Fruit fly (Drosophila melanogaster): Measurements from ENCODE around the gene SMC1.

The SMC1 gene

DNA sequence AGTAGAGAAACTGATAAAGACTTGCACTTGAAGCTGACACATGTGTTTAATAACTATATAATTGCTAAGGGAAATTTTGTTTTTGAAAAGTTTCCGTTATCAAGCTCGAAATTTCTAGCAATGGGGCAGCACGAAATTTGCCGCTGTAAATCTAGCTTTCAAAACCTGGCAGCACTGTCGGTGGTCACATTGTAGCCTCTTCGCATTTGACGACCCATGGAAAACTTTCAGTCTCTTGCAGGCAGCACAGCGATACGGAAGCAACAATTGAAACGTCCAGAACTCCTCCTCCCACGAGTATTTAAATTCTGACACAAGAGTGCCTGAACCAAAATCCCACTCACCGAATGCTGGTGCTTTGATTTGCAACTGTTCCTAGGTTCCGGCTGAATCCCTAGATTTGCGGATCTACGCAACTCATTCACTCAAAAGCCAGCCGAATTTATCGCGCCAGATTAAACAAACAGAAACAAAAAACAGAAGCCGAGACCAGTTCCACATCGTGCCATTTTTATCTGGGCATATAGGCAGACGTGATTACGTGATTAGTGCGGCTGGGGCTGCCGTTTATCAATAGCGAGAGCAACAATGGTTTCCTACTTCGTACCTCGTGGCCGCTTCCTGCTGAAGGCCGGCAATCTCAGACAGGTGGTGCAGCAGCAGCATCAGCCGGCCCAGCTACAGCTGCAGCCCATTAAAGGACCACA lies 6.5 kb upstream of the SMC1 start:
- TF ChIP-seq usp (GFP tag; optimal IDR thresholded peaks at IDR 0.05) = no peak
- no peak for TF ChIP-seq Dll (optimal IDR thresholded peaks at IDR 0.05)
- no peak for TF ChIP-seq psq (optimal IDR thresholded peaks at IDR 0.05)
- TF ChIP-seq pan (optimal IDR thresholded peaks at IDR 0.05) = no peak
- no peak for TF ChIP-seq EcR (GFP tag; optimal IDR thresholded peaks at IDR 0.05)
- TF ChIP-seq CG8478 (optimal IDR thresholded peaks at IDR 0.05) = no peak

DNA sequence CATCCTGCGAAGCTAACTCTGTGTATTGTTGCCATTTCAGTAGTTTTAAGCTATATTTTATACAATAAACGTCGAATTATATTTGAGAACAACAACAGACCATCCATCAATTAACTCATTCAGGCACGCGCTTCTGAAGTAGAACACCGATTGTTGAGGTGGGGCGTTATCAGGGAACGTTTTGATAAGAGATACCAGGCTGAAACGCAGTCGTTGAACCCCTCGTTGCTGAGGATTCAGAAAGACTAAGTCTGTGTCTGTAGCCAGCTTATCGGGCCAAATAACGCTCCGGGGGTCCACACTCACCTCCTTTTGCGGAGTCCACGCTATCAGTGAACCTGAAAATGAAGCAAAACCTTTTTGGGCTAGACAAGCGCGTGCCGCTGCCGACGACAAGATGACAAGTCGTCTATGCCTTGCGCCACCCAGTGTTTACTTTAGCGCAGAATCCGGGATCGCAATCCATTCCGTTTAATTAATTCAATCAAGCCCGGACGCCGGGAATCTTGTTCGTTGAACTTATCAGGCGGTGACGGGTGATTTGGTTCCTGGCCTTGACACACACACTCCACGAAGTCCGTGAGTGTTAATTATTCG lies 4.5 kb upstream of the SMC1 start:
- TF ChIP-seq usp (GFP tag; optimal IDR thresholded peaks at IDR 0.05) (no peak), pan (optimal IDR thresholded peaks at IDR 0.05) (no peak), EcR (GFP tag; optimal IDR thresholded peaks at IDR 0.05) (no peak), psq (optimal IDR thresholded peaks at IDR 0.05) (no peak), Dll (optimal IDR thresholded peaks at IDR 0.05) (no peak)

DNA sequence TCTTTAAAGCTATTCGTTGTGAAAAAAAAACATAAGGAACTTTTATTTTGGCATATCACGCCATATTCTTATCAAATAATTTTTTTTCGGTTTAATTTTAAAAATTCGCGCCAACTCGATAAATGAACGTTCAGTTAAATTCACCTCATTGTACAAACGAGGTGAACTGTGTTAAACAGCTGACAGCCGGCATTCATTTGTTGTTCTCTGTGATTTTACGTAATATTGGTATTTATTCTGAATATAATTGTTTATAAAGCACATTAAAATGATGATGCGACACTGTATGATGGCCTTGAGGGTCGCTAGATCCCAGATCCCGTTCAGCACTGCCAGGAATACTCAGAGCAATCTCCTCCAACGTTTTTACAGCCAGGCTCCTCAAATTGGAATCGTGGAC lies 3.9 kb upstream of the SMC1 start, which contains the start of gene CG6000:
TSS of gene CG6000 (plus strand) at position 165 of the 400 bp plus-strand sequence.
- TF ChIP-seq psq (optimal IDR thresholded peaks at IDR 0.05) (no peak), pan (optimal IDR thresholded peaks at IDR 0.05) (no peak), CG8478 (optimal IDR thresholded peaks at IDR 0.05) (no peak), usp (GFP tag; optimal IDR thresholded peaks at IDR 0.05) (no peak), Dll (optimal IDR thresholded peaks at IDR 0.05) (no peak), EcR (GFP tag; optimal IDR thresholded peaks at IDR 0.05) (no peak)

DNA sequence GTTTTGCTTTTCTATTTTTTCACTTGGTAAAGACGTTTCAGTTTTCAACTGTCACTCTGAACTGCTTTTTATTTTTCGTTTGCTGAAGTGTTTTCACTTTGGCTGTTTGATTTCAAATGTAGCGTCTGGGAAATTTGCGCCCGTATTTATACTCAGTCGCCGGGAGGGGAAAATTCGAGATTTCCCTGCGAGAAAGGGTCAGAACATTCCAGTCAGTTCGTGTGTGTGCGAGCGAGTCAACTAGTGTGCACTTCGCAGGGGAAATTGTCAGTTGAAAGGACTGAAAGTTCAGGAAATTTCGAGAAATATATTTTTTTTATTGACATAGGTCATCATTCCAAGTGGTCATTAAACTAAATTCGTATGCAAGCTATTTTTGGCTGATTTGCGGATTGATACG lies 899 bp upstream of the SMC1 start, which contains the start of gene Hsp68:
TSS of gene Hsp68 (minus strand) at position 123 of the 400 bp plus-strand sequence.
- peak; percentile 66 for TF ChIP-seq CG8478 (optimal IDR thresholded peaks at IDR 0.05)
- TF ChIP-seq EcR (GFP tag; optimal IDR thresholded peaks at IDR 0.05) = no peak

DNA sequence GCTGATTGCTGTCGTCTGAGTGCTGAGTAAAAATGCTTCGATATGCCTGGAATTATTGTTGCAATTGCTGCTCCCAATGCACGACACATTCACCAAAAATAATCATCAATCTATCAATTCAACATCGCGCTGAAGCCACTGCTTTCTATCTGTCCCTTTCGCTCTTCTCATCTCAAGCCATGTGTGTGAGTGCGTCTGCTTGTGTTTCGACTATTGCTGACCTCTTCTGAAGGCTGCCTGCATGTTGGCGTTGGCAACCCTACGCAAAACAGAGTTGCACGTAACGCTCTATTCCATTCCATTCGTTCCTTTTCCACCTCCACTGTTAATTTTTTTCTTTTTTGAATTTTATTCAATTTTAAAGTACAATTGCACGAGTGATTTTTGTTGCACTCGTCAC lies 7.6 kb downstream of the SMC1 start:
- no peak for TF ChIP-seq EcR (GFP tag; optimal IDR thresholded peaks at IDR 0.05)
- TF ChIP-seq pan (optimal IDR thresholded peaks at IDR 0.05) = no peak
- no peak for TF ChIP-seq CG8478 (optimal IDR thresholded peaks at IDR 0.05)
- TF ChIP-seq usp (GFP tag; optimal IDR thresholded peaks at IDR 0.05) = no peak
- no peak for TF ChIP-seq Dll (optimal IDR thresholded peaks at IDR 0.05)
- TF ChIP-seq psq (optimal IDR thresholded peaks at IDR 0.05) = no peak

DNA sequence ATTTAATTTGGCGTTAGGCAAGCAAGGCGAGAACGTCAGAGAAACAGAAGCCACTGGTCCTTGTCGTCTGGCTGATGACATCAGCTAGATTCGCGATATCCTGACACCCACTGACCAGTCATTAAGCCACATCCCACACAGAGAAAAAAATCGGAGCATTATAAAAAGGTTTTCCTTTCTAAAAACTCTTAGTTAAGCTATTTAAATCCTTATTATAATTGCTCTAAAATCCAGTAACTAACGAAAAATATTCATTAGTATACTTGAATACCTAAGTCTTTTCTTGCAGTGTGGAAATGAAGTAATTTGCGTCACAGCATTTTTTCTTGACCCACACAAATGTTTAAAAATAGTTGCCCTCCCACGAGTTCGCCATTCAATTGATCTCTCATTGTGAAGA lies 10.7 kb downstream of the SMC1 start:
- TF ChIP-seq usp (GFP tag; optimal IDR thresholded peaks at IDR 0.05) = no peak
- no peak for TF ChIP-seq psq (optimal IDR thresholded peaks at IDR 0.05)
- no peak for TF ChIP-seq EcR (GFP tag; optimal IDR thresholded peaks at IDR 0.05)
- TF ChIP-seq CG8478 (optimal IDR thresholded peaks at IDR 0.05) = no peak
- TF ChIP-seq Dll (optimal IDR thresholded peaks at IDR 0.05) = no peak
- no peak for TF ChIP-seq pan (optimal IDR thresholded peaks at IDR 0.05)

DNA sequence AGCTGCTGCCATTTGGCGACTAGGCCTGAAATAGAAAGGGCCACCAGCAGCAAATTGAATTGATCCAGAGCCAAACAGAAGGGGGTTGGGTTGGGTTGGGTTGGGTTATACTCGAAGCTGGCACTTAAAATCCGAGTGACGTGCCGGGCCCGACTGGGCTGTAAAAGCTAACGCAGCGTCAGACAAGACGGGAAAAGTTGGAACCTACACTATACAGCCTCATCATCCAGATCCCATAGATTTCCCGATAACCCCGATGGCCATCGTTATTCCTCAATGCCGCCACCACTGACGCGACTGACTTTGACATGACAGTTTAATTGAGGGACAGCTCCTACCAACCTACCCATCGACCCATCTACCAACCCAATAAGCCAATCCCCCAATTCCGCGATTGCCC lies 11.9 kb downstream of the SMC1 start:
- TF ChIP-seq EcR (GFP tag; optimal IDR thresholded peaks at IDR 0.05) (no peak), pan (optimal IDR thresholded peaks at IDR 0.05) (no peak), psq (optimal IDR thresholded peaks at IDR 0.05) (no peak), Dll (optimal IDR thresholded peaks at IDR 0.05) (no peak), CG8478 (optimal IDR thresholded peaks at IDR 0.05) (no peak), usp (GFP tag; optimal IDR thresholded peaks at IDR 0.05) (no peak)

DNA sequence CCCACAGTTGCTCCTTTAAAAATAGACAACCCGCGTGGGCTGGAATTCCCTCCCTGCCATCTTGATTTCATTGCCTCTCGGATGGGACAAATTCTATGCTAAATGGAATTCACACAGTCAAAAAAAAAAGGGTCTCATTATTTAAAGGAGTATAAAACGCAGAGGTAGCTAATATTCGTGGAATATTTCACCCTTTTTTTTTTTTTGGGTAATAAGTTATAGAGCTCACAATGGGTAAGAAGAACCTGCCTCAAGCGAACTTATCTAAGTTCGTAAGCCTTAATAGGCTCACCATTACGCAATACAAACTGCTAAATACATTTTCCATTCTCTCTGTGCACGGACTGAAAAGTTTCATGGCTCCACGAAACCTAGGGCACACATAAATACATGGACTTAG lies 15.6 kb downstream of the SMC1 start:
- no peak for TF ChIP-seq usp (GFP tag; optimal IDR thresholded peaks at IDR 0.05)

DNA sequence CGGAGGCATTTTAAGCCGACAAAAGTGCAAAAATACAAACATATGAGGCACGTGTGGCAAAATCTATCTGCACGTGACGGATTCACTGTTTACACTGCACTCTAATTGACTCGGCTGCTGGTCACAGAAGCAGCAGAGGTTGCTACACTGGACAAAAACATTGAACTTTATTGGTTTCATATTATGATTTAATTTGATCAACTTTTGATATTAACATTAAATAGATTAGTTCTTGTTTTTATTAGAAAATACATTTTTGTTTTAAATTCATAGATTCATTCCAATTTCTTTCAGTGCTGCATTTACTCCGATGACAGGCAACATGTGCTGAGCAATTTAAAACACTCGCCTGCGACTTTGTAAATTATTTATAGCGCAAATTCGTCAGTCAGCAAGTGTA lies 21.0 kb downstream of the SMC1 start:
- TF ChIP-seq EcR (GFP tag; optimal IDR thresholded peaks at IDR 0.05) = no peak
- no peak for TF ChIP-seq psq (optimal IDR thresholded peaks at IDR 0.05)
- no peak for TF ChIP-seq CG8478 (optimal IDR thresholded peaks at IDR 0.05)
- no peak for TF ChIP-seq usp (GFP tag; optimal IDR thresholded peaks at IDR 0.05)
- TF ChIP-seq Dll (optimal IDR thresholded peaks at IDR 0.05) = no peak
- TF ChIP-seq pan (optimal IDR thresholded peaks at IDR 0.05) = no peak

DNA sequence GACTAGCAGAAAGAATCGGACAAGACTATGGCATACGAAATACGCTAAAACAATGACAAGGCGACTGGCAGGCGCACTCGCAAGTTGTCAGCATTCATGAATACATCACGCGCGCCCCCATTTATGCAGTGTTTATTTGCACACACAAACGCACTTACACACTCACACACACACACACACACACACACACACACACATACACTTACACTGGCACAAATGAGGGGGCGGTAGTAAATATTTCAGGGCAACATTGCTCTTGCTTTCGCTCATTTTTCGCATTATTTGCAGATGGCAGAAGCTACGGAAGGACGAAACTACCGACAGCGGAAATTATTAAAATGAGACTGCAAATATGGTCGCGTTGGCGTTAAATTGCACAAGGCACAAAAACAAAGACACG lies 21.5 kb downstream of the SMC1 start:
- no peak for TF ChIP-seq EcR (GFP tag; optimal IDR thresholded peaks at IDR 0.05)
- no peak for TF ChIP-seq Dll (optimal IDR thresholded peaks at IDR 0.05)
- no peak for TF ChIP-seq psq (optimal IDR thresholded peaks at IDR 0.05)
- TF ChIP-seq usp (GFP tag; optimal IDR thresholded peaks at IDR 0.05) = no peak
- TF ChIP-seq CG8478 (optimal IDR thresholded peaks at IDR 0.05) = no peak
- no peak for TF ChIP-seq pan (optimal IDR thresholded peaks at IDR 0.05)

DNA sequence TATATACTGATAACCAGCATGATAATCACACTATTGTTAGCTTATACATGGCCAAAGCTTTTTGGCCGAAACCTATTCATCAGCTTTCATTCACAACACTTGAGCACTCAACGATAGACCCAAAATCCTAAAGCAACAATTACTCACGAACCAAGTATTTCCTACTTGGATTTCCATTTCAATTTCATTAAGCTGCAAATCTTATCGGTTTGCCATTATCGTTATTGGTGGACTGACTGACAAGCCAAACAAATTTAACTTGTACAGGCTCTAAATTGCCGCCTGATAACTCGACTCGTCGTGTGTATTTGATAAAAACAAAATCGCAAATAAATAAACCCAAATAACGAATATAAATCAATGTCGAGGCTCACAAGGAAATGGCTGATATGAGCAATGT lies 26.9 kb downstream of the SMC1 start:
- TF ChIP-seq CG8478 (optimal IDR thresholded peaks at IDR 0.05) (no peak), usp (GFP tag; optimal IDR thresholded peaks at IDR 0.05) (no peak), EcR (GFP tag; optimal IDR thresholded peaks at IDR 0.05) (no peak)

DNA sequence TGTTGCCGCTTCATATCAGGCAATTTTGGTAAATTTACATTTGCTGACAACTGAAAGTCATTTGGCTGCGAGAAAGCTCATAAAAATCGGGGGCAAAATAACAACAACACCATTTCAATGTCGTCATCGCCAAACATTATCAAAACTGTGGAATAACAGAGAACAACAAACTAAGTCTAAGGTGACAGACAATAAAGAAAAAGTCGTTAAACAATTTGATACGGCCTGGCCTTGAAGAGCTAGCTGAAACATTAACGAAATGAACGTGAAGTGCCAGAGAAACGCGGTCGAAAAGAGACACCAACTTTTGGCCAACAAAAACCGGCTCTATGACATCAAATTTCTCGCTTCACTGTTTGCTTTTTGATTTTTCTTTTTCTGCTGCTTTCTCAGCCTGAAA lies 32.1 kb downstream of the SMC1 start:
- no peak for TF ChIP-seq psq (optimal IDR thresholded peaks at IDR 0.05)
- TF ChIP-seq usp (GFP tag; optimal IDR thresholded peaks at IDR 0.05) = no peak
- no peak for TF ChIP-seq EcR (GFP tag; optimal IDR thresholded peaks at IDR 0.05)

DNA sequence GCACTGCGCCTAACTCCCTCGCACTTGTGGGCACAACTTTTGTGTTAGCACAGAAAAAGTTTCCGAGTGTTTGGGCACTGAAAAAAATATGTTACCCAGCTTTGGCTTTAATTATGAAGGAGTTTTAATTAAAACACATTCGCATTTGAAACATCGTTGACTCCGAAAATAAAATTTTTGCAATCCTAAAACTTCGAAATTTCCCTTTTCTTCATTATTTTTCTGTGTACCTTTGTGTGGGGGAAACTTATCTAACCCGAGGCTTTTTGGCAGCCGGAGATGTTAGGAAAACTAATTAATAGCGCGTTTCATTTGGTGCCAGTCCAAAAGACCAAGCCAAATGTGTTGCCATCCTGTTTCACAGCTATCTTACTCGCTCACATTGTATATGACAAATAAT lies 33.6 kb downstream of the SMC1 start:
- TF ChIP-seq EcR (GFP tag; optimal IDR thresholded peaks at IDR 0.05) (no peak), CG8478 (optimal IDR thresholded peaks at IDR 0.05) (no peak), pan (optimal IDR thresholded peaks at IDR 0.05) (no peak), psq (optimal IDR thresholded peaks at IDR 0.05) (no peak), Dll (optimal IDR thresholded peaks at IDR 0.05) (no peak), usp (GFP tag; optimal IDR thresholded peaks at IDR 0.05) (no peak)

Data from whole organism.